Fruit fly (Drosophila melanogaster) whole organism, embryonic: ENCODE results near the gene CG5828.

Experiments used
- B-H1 ChIP-seq: fragments of 200-800 bp; sonication (Bioruptor generic); IDR thresholded peaks from 3 replicates; pipeline ENCODE4 v1.3.6; 2022; ENCODE audit warnings: missing biosample characterization, missing genetic modification characterization
- CG11560 ChIP-seq: fragments of 200-800 bp; sonication (Bioruptor generic); IDR thresholded peaks from 3 replicates; pipeline ENCODE4 v1.3.6; 2022; ENCODE audit warnings: missing biosample characterization, missing genetic modification characterization
- CG12299 ChIP-seq: fragments of 200-800 bp; sonication (Bioruptor generic); optimal IDR thresholded peaks from 2 replicates; lab custom pipeline; 2018; ENCODE audit warnings: missing biosample characterization, mild to moderate bottlenecking, missing genetic modification characterization
- CG13624 ChIP-seq: fragments of 200-800 bp; sonication (Bioruptor generic); optimal IDR thresholded peaks from 2 replicates; lab custom pipeline; 2016; ENCODE audit warnings: missing biosample characterization, missing genetic modification characterization
- CG2199 ChIP-seq: fragments of 200-800 bp; sonication (Bioruptor generic); IDR thresholded peaks from 3 replicates; pipeline ENCODE4 v1.3.6; 2022; ENCODE audit warnings: missing biosample characterization, missing genetic modification characterization
- CG30431 ChIP-seq: fragments of 200-800 bp; sonication (Bioruptor generic); optimal IDR thresholded peaks from 2 replicates; lab custom pipeline; 2017; ENCODE audit warnings: missing biosample characterization, missing genetic modification characterization
- CG3407 ChIP-seq: fragments of 200-800 bp; sonication (Bioruptor generic); optimal IDR thresholded peaks from 2 replicates; lab custom pipeline; 2018; ENCODE audit warnings: missing biosample characterization, mild to moderate bottlenecking, missing genetic modification characterization
- CG6175 ChIP-seq: fragments of 200-800 bp; sonication (Bioruptor generic); IDR thresholded peaks from 3 replicates; pipeline ENCODE4 v1.3.6; 2022; ENCODE audit warnings: missing biosample characterization, missing genetic modification characterization
- CG6854 ChIP-seq: fragments of 200-800 bp; sonication (Bioruptor generic); optimal IDR thresholded peaks from 3 replicates; lab custom pipeline; 2017; ENCODE audit warnings: missing biosample characterization, mild to moderate bottlenecking, missing genetic modification characterization
- CG7745 ChIP-seq: fragments of 200-800 bp; sonication (Bioruptor generic); optimal IDR thresholded peaks from 2 replicates; lab custom pipeline; 2018; ENCODE audit warnings: missing biosample characterization, mild to moderate bottlenecking, missing genetic modification characterization, moderate library complexity
- CG8089 ChIP-seq: fragments of 200-800 bp; sonication (Bioruptor generic); optimal IDR thresholded peaks from 3 replicates; lab custom pipeline; 2016; ENCODE audit warnings: missing biosample characterization, missing genetic modification characterization
- D ChIP-seq, 2 experiments: fragments of 200-800 bp in 1 of 2; fragments of >200 bp in 1 of 2; sonication (Bioruptor generic) in 1 of 2; optimal IDR thresholded peaks; 2 replicates in 1 of 2; 3 replicates in 1 of 2; lab custom pipeline; 2017; ENCODE audit warnings: mild to moderate bottlenecking in 1 of 2, missing biosample characterization in 1 of 2, missing genetic modification characterization in 1 of 2, missing genetic modification reagents in 1 of 2
- Dad ChIP-seq: fragments of 200-800 bp; sonication (Bioruptor generic); optimal IDR thresholded peaks from 3 replicates; lab custom pipeline; 2016; ENCODE audit warnings: missing biosample characterization, missing genetic modification characterization
- Dek ChIP-seq: fragments of 200-800 bp; sonication (Bioruptor generic); optimal IDR thresholded peaks from 3 replicates; lab custom pipeline; 2019; ENCODE audit warnings: missing biosample characterization, mild to moderate bottlenecking, missing genetic modification characterization, moderate library complexity
- Lim3 ChIP-seq: fragments of 200-800 bp; sonication (Bioruptor generic); IDR thresholded peaks from 2 replicates; pipeline ENCODE4 v1.3.6; 2022; ENCODE audit warnings: missing biosample characterization, missing genetic modification characterization
- Max ChIP-seq: fragments of 200-800 bp; sonication (Bioruptor generic); optimal IDR thresholded peaks from 2 replicates; lab custom pipeline; 2016; ENCODE audit warnings: missing biosample characterization, mild to moderate bottlenecking, missing genetic modification characterization
- Med ChIP-seq: fragments of 200-800 bp; sonication (Bioruptor generic); peaks from one replicate; lab custom pipeline; 2016; ENCODE audit warnings: missing biosample characterization, missing genetic modification characterization, mild to moderate bottlenecking, inconsistent platforms, moderate library complexity
- Mes4 ChIP-seq: fragments of 200-800 bp; sonication (Bioruptor generic); optimal IDR thresholded peaks from 2 replicates; lab custom pipeline; 2016; ENCODE audit warnings: missing biosample characterization, missing genetic modification characterization
- NK7.1 ChIP-seq: fragments of 200-800 bp; sonication (Bioruptor generic); optimal IDR thresholded peaks from 3 replicates; lab custom pipeline; 2016; ENCODE audit warnings: missing biosample characterization, missing genetic modification characterization
- Nf-YC ChIP-seq: fragments of 200-800 bp; optimal IDR thresholded peaks from 3 replicates; lab custom pipeline; 2019; ENCODE audit warnings: missing biosample characterization, mild to moderate bottlenecking, missing genetic modification characterization, moderate library complexity
- Side ChIP-seq: fragments of 200-800 bp; sonication (Bioruptor generic); optimal IDR thresholded peaks from 2 replicates; lab custom pipeline; 2016; ENCODE audit warnings: missing biosample characterization, missing genetic modification characterization
- Spps ChIP-seq: fragments of 200-800 bp; sonication (Bioruptor generic); optimal IDR thresholded peaks from 2 replicates; lab custom pipeline; 2018; ENCODE audit warnings: missing biosample characterization, mild to moderate bottlenecking, missing genetic modification characterization
- ash1 ChIP-seq: fragments of 200-800 bp; sonication (Bioruptor generic); optimal IDR thresholded peaks from 2 replicates; lab custom pipeline; 2018; ENCODE audit warnings: missing biosample characterization, mild to moderate bottlenecking, missing genetic modification characterization
- bab2 ChIP-seq: fragments of 200-800 bp; sonication (Bioruptor generic); optimal IDR thresholded peaks from 2 replicates; lab custom pipeline; 2016; ENCODE audit warnings: missing biosample characterization, missing genetic modification characterization
- caup ChIP-seq: fragments of 200-800 bp; sonication (Bioruptor generic); optimal IDR thresholded peaks from 3 replicates; lab custom pipeline; 2017; ENCODE audit warnings: missing biosample characterization, mild to moderate bottlenecking, missing genetic modification characterization, moderate library complexity; ENCODE audit not compliant: severe bottlenecking
- dysf ChIP-seq: fragments of 200-800 bp; sonication (Bioruptor generic); IDR thresholded peaks from 3 replicates; pipeline ENCODE4 v1.3.6; 2022; ENCODE audit warnings: missing biosample characterization, missing genetic modification characterization
- fd102C ChIP-seq: fragments of 200-800 bp; sonication (Bioruptor generic); optimal IDR thresholded peaks from 2 replicates; lab custom pipeline; 2018; ENCODE audit warnings: missing biosample characterization, mild to moderate bottlenecking, missing genetic modification characterization, moderate library complexity
- fd64A ChIP-seq: fragments of 200-800 bp; sonication (Bioruptor generic); optimal IDR thresholded peaks from 3 replicates; lab custom pipeline; 2018; ENCODE audit warnings: missing biosample characterization, mild to moderate bottlenecking, missing genetic modification characterization
- fru ChIP-seq: fragments of >200 bp; optimal IDR thresholded peaks from 2 replicates; lab custom pipeline; 2017
- gce ChIP-seq: fragments of 200-800 bp; sonication (Bioruptor generic); IDR thresholded peaks from 3 replicates; pipeline ENCODE4 v1.3.6; 2022; ENCODE audit warnings: missing biosample characterization, missing genetic modification characterization
- gfzf ChIP-seq: fragments of 200-800 bp; sonication (Bioruptor generic); optimal IDR thresholded peaks from 2 replicates; lab custom pipeline; 2016; ENCODE audit warnings: missing biosample characterization, mild to moderate bottlenecking, missing genetic modification characterization, moderate library complexity
- gt ChIP-seq: fragments of 200-800 bp; sonication (Bioruptor generic); IDR thresholded peaks from 2 replicates; pipeline ENCODE4 v1.3.6; 2022; ENCODE audit warnings: missing biosample characterization, missing genetic modification characterization
- h ChIP-seq: fragments of >200 bp; optimal IDR thresholded peaks from 2 replicates; lab custom pipeline; 2017
- hb ChIP-seq: fragments of 200-800 bp; sonication (Bioruptor generic); IDR thresholded peaks from 3 replicates; pipeline ENCODE4 v1.3.6; 2022; ENCODE audit warnings: missing biosample characterization, missing genetic modification characterization; ENCODE audit not compliant: partially characterized antibody
- kay ChIP-seq: fragments of 200-800 bp; sonication (Bioruptor generic); optimal IDR thresholded peaks from 2 replicates; lab custom pipeline; 2016; ENCODE audit warnings: missing biosample characterization, missing genetic modification characterization
- knrl ChIP-seq: fragments of 200-800 bp; sonication (Bioruptor generic); IDR thresholded peaks from 3 replicates; pipeline ENCODE4 v1.3.6; 2022; ENCODE audit warnings: missing biosample characterization, missing genetic modification characterization; ENCODE audit not compliant: partially characterized antibody
- lmd ChIP-seq: fragments of 200-800 bp; sonication (Bioruptor generic); IDR thresholded peaks from 2 replicates; pipeline ENCODE4 v1.3.6; 2022; ENCODE audit warnings: missing biosample characterization, missing genetic modification characterization
- lov ChIP-seq, 2 experiments: fragments of 200-800 bp in 1 of 2; fragments of >200 bp in 1 of 2; sonication (Bioruptor generic) in 1 of 2; IDR thresholded peaks in 1 of 2; optimal IDR thresholded peaks in 1 of 2; 2 replicates in 1 of 2; 3 replicates in 1 of 2; pipeline versions ENCODE4 v1.3.6 to Lab custom; 2017 to 2022; ENCODE audit warnings: missing biosample characterization in 1 of 2, missing genetic modification characterization in 1 of 2
- mirr ChIP-seq: fragments of 200-800 bp; sonication (Bioruptor generic); optimal IDR thresholded peaks from 3 replicates; lab custom pipeline; 2018; ENCODE audit warnings: missing biosample characterization, mild to moderate bottlenecking, missing genetic modification characterization
- pum ChIP-seq: fragments of 200-800 bp; sonication (Bioruptor generic); optimal IDR thresholded peaks from 2 replicates; lab custom pipeline; 2016; ENCODE audit warnings: missing biosample characterization, missing genetic modification characterization
- repo ChIP-seq: fragments of 200-800 bp; sonication (Bioruptor generic); optimal IDR thresholded peaks from 2 replicates; lab custom pipeline; 2016; ENCODE audit warnings: missing biosample characterization, missing genetic modification characterization
- shn ChIP-seq: fragments of 200-800 bp; sonication (Bioruptor generic); optimal IDR thresholded peaks from 3 replicates; lab custom pipeline; 2016; ENCODE audit warnings: missing biosample characterization, missing genetic modification characterization
- slbo ChIP-seq: fragments of 200-800 bp; sonication (Bioruptor generic); IDR thresholded peaks from 2 replicates; pipeline ENCODE4 v1.3.6; 2022; ENCODE audit warnings: missing biosample characterization, missing genetic modification characterization
- sob ChIP-seq: fragments of 200-800 bp; sonication (Bioruptor generic); IDR thresholded peaks from 2 replicates; pipeline ENCODE4 v1.3.6; 2022; ENCODE audit warnings: missing biosample characterization, missing genetic modification characterization
- sr ChIP-seq: fragments of 200-800 bp; sonication (Bioruptor generic); IDR thresholded peaks from 3 replicates; pipeline ENCODE4 v1.3.6; 2022; ENCODE audit warnings: missing biosample characterization, missing genetic modification characterization
- trem ChIP-seq: fragments of 200-800 bp; optimal IDR thresholded peaks from 3 replicates; lab custom pipeline; 2019; ENCODE audit warnings: missing biosample characterization, mild to moderate bottlenecking, missing genetic modification characterization, moderate library complexity
- unpg ChIP-seq: fragments of 200-800 bp; sonication (Bioruptor generic); optimal IDR thresholded peaks from 3 replicates; lab custom pipeline; 2018; ENCODE audit warnings: missing biosample characterization, mild to moderate bottlenecking, missing genetic modification characterization, moderate library complexity
- vvl ChIP-seq: fragments of 200-800 bp; sonication (Bioruptor generic); IDR thresholded peaks from 2 replicates; pipeline ENCODE4 v1.3.6; 2022; ENCODE audit warnings: missing biosample characterization, missing genetic modification characterization
- wek ChIP-seq: fragments of 200-800 bp; sonication (Bioruptor generic); optimal IDR thresholded peaks from 3 replicates; lab custom pipeline; 2018; ENCODE audit warnings: missing biosample characterization, mild to moderate bottlenecking, missing genetic modification characterization, moderate library complexity
- z ChIP-seq: fragments of 200-800 bp; sonication (Bioruptor generic); IDR thresholded peaks from 3 replicates; pipeline ENCODE4 v1.3.6; 2022; ENCODE audit warnings: missing biosample characterization, missing genetic modification characterization
- zen ChIP-seq: fragments of 200-800 bp; sonication (Bioruptor generic); optimal IDR thresholded peaks from 3 replicates; lab custom pipeline; 2018; ENCODE audit warnings: missing biosample characterization, mild to moderate bottlenecking, missing genetic modification characterization, moderate library complexity

The CG5828 gene

dm6 chr2L:5059645-5060254 is 34.0 kb upstream of the CG5828 start, which contains the start of gene Rpn11 (continued):
- TF ChIP-seq trem, result peak; percentile 66
- TF ChIP-seq B-H1 (GFP tag; lab: Robert Waterston, UW), result peak; percentile 41; the same call in 1 of the 3 replicates
- peak; percentile 62 for TF ChIP-seq slbo (GFP tag; lab: Robert Waterston, UW)
- no peak for TF ChIP-seq wek
- no peak for TF ChIP-seq CG30431 (GFP tag; lab: Kevin White, UChicago)
- peak; percentile 46 for TF ChIP-seq Max
- TF ChIP-seq lov (optimal IDR thresholded peaks at IDR 0.05; lab: Kevin White, UChicago), result no peak
- TF ChIP-seq lov (GFP tag; IDR thresholded peaks at IDR 0.05; lab: Robert Waterston, UW), result no peak
- no peak for TF ChIP-seq CG6854 (GFP tag; lab: Kevin White, UChicago)
- no peak for TF ChIP-seq Mes4 (GFP tag; lab: Kevin White, UChicago)
- no peak for TF ChIP-seq fru (lab: Kevin White, UChicago)
- TF ChIP-seq gfzf, result peak; percentile 3
- TF ChIP-seq vvl (GFP tag; lab: Robert Waterston, UW), result peak; percentile 80
- no peak for TF ChIP-seq fd102C
- peak; percentile 75 for TF ChIP-seq Nf-YC
- no peak for TF ChIP-seq Side
- peak; percentile 50 for TF ChIP-seq kay (GFP tag; lab: Kevin White, UChicago)
- TF ChIP-seq NK7.1 (GFP tag; lab: Kevin White, UChicago), result no peak
- TF ChIP-seq caup (GFP tag; lab: Kevin White, UChicago), result peak; percentile 29
- TF ChIP-seq D (optimal IDR thresholded peaks at IDR 0.05; lab: Kevin White, UChicago), result no peak
- no peak for TF ChIP-seq D (GFP tag; optimal IDR thresholded peaks at IDR 0.05; lab: Kevin White, UChicago)
- TF ChIP-seq CG2199 (GFP tag; lab: Robert Waterston, UW), result no peak
- TF ChIP-seq CG7745 (tag; lab: Kevin White, UChicago), result no peak
- no peak for TF ChIP-seq Dad (GFP tag; lab: Kevin White, UChicago)
- TF ChIP-seq pum, result no peak
- TF ChIP-seq gce, result no peak
- TF ChIP-seq fd64A (GFP tag; lab: Kevin White, UChicago), result no peak
- no peak; the same call in 1 of the 2 replicates for TF ChIP-seq lmd (GFP tag; lab: Robert Waterston, UW)
- TF ChIP-seq CG3407 (GFP tag; lab: Kevin White, UChicago), result peak; percentile 11
- peak; percentile 49 for TF ChIP-seq bab2 (GFP tag; lab: Kevin White, UChicago)
- TF ChIP-seq CG11560 (tag; lab: Robert Waterston, UW), result no peak
- no peak for TF ChIP-seq CG6175 (GFP tag; lab: Robert Waterston, UW)
- TF ChIP-seq CG12299 (tag; lab: Kevin White, UChicago), result no peak
- TF ChIP-seq unpg (GFP tag; lab: Kevin White, UChicago), result peak; percentile 41
- TF ChIP-seq h (lab: Kevin White, UChicago), result no peak
- peak; percentile 34 for TF ChIP-seq Spps (tag; lab: Kevin White, UChicago)
- TF ChIP-seq sob (GFP tag; lab: Robert Waterston, UW), result no peak
- no peak for TF ChIP-seq hb (GFP tag; lab: Robert Waterston, UW)
- no peak for TF ChIP-seq repo (GFP tag; lab: Kevin White, UChicago)
- no peak for TF ChIP-seq gt (GFP tag; lab: Robert Waterston, UW)
- TF ChIP-seq dysf (GFP tag; lab: Robert Waterston, UW), result 0 out of 3 replicates have a peak, but pooled peaks have one; percentile 8
- peak; percentile 7 for TF ChIP-seq shn
- no peak for TF ChIP-seq Lim3 (GFP tag; lab: Robert Waterston, UW)
- TF ChIP-seq sr (GFP tag; lab: Robert Waterston, UW), result no peak
- TF ChIP-seq z (GFP tag; lab: Robert Waterston, UW), result no peak
- TF ChIP-seq knrl (GFP tag; lab: Robert Waterston, UW), result peak; percentile 39; the same call in 2 of the 3 replicates
- no peak for TF ChIP-seq CG8089
- TF ChIP-seq Med, result peak; percentile 81
- peak; percentile 8 for TF ChIP-seq mirr
- peak; percentile 52 for TF ChIP-seq CG13624 (GFP tag; lab: Kevin White, UChicago)
- peak; percentile 30 for TF ChIP-seq zen (tag; lab: Kevin White, UChicago)
- TF ChIP-seq Dek, result peak; percentile 59
- no peak for TF ChIP-seq ash1 (GFP tag; lab: Kevin White, UChicago)
